Worm (Caenorhabditis elegans): ENCODE data around the gene dct-11.

dct-11 gene

DNA sequence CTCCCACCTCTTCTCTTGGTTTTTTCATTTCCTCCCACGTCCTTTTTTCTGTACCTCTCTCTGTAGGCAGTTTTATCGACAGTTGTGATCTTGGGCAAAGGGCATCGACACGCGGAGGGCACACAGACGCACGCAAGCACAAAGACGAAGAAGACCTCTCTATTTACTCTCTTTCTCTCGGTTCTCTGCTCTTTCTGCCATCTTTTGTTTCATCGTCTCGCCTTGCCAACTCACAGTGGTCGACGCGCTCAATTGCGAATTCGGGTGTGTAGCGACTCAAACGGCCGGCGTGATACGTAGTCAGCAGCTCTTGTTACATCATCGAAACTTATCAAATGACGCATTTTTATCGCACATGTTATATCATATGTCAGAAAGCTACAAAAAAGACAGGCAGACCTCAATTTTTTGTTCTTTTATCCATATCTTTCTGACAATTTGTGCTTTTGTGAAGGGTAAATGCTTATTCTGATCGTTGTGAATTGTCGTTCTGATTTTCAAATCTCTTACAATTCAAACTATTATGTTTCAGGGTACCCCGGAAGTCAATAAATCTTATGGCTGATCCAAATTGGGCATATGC, 1.6 kb upstream of the dct-11 start, which contains the start of gene puf-9 (continued):
- TF ChIP-seq mep-1 (tag; optimal IDR thresholded peaks at IDR 0.05) = peak; percentile 99
- TF ChIP-seq aha-1 (tag) = peak; percentile 100
- TF ChIP-seq nhr-77 (tag; optimal IDR thresholded peaks at IDR 0.05) = peak; percentile 99
- peak; percentile 46; the same call in 1 of the 2 replicates for TF ChIP-seq ceh-44 (GFP tag; IDR thresholded peaks at IDR 0.05)
- peak; percentile 1 for TF ChIP-seq ceh-28 (tag; optimal IDR thresholded peaks at IDR 0.05)
- peak; percentile 75 to 96 for TF ChIP-seq hif-1 (tag; optimal IDR thresholded peaks at IDR 0.05)

DNA sequence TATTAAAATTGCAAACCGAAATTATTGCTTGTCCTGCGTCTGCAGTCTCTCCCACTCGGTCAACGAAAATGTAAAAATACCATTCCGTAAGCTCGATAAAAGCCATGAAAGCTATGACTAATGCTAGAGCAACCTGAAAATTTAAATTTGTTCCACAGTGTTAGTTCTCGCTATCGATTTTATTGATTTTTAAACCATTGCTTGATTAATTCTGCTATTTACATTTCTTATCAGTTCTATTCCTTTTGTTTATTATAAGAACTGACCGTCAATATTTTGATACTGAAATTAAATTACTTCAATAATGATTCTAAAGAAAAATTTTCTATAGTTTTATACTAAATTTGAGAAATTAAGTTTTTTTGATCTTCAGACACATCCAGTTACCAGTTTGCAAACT, 435 bp downstream of the dct-11 start:
- no peak for TF ChIP-seq mes-2 (tag; optimal IDR thresholded peaks at IDR 0.05; ENCODE audit: poor library complexity, severe bottlenecking)
- peak in 1 of 2 experiments; percentile 15 for TF ChIP-seq unc-62 (GFP tag; optimal IDR thresholded peaks at IDR 0.05 in 1 of 2)
- no peak for TF ChIP-seq unc-62 (tag; optimal IDR thresholded peaks at IDR 0.05)
- TF ChIP-seq ceh-28 (tag; optimal IDR thresholded peaks at IDR 0.05) = peak; percentile 56
- no peak for TF ChIP-seq daf-16 (GFP tag; optimal IDR thresholded peaks at IDR 0.05)
- peak; percentile 81 for TF ChIP-seq daf-16 (tag; optimal IDR thresholded peaks at IDR 0.05)
- no peak for TF ChIP-seq mep-1 (tag; optimal IDR thresholded peaks at IDR 0.05)
- TF ChIP-seq snpc-1.2 (GFP tag; IDR thresholded peaks at IDR 0.05) = no peak
- no peak for TF ChIP-seq gei-8 (GFP tag; optimal IDR thresholded peaks at IDR 0.05)

DNA sequence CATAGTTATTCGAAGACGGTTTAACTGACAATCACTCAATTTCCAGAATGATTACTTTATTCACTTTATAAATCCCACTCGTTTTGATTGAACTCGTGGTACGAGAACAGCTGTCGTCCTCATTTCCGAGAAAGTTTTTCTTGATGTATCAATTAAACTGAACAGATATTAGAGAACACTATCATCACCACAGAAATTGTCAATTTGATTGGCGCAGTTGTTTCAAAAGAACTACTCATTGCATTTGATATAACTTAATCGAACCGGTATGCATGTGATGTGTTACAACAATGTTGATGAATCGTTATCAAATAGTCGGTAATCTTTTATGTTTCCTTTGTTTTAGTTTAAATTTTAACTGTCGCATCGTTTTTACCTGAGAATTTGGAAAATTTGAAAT, 2.5 kb downstream of the dct-11 start:
- TF ChIP-seq hlh-11 (tag; optimal IDR thresholded peaks at IDR 0.05) (peak; percentile 67), arid-1 (GFP tag; conservative IDR thresholded peaks at IDR 0.05) (no peak), pha-4 (GFP tag; IDR thresholded peaks at IDR 0.05) (no peak), pha-4 (tag; optimal IDR thresholded peaks at IDR 0.05) (no peak), egl-27 (tag; optimal IDR thresholded peaks at IDR 0.05) (no peak), madf-5 (GFP tag; IDR thresholded peaks at IDR 0.05) (no peak), T20F7.1 (GFP tag; optimal IDR thresholded peaks at IDR 0.05) (no peak), fos-1 (tag; optimal IDR thresholded peaks at IDR 0.05) (no peak), hlh-30 (tag; optimal IDR thresholded peaks at IDR 0.05; ENCODE audit: insufficient read depth) (peak; percentile 61), mxl-2 (GFP tag; conservative IDR thresholded peaks at IDR 0.05) (no peak), nhr-41 (GFP tag; IDR thresholded peaks at IDR 0.05) (no peak), gei-8 (GFP tag; optimal IDR thresholded peaks at IDR 0.05) (no peak), nhr-102 (tag; optimal IDR thresholded peaks at IDR 0.05) (no peak), lin-15B (tag; optimal IDR thresholded peaks at IDR 0.05) (no peak), snpc-1.2 (GFP tag; IDR thresholded peaks at IDR 0.05) (no peak), nhr-28 (tag; optimal IDR thresholded peaks at IDR 0.05) (peak; percentile 51), duxl-1 (tag; optimal IDR thresholded peaks at IDR 0.05; ENCODE audit: poor library complexity) (no peak), unc-62 (GFP tag; optimal IDR thresholded peaks at IDR 0.05 in 1 of 2) (peak in 1 of 2 experiments; percentile 97), unc-62 (tag; optimal IDR thresholded peaks at IDR 0.05) (no peak), lin-1 (GFP tag; IDR thresholded peaks at IDR 0.05) (no peak), mdl-1 (tag; optimal IDR thresholded peaks at IDR 0.05) (peak in 1 of 2 experiments; percentile 12), tag-97 (GFP tag; IDR thresholded peaks at IDR 0.05) (no peak), skn-1 (tag; optimal IDR thresholded peaks at IDR 0.05) (no peak), nhr-25 (tag; optimal IDR thresholded peaks at IDR 0.05; ENCODE audit: borderline replicate concordance, insufficient read depth) (no peak), madf-9 (GFP tag; conservative IDR thresholded peaks at IDR 0.05) (no peak), egl-43 (GFP tag; IDR thresholded peaks at IDR 0.05) (no peak), daf-8 (GFP tag; IDR thresholded peaks at IDR 0.05) (no peak), lir-3 (tag; optimal IDR thresholded peaks at IDR 0.05) (no peak), spr-1 (tag; optimal IDR thresholded peaks at IDR 0.05) (no peak), ceh-20 (GFP tag; IDR thresholded peaks at IDR 0.05) (no peak), aha-1 (tag) (peak; percentile 60), fkh-10 (GFP tag; optimal IDR thresholded peaks at IDR 0.05) (no peak), dmd-9 (GFP tag; IDR thresholded peaks at IDR 0.05) (no peak), zfp-3 (GFP tag; conservative IDR thresholded peaks at IDR 0.05) (no peak), ztf-11 (tag; optimal IDR thresholded peaks at IDR 0.05) (no peak), mdt-29 (GFP tag; IDR thresholded peaks at IDR 0.05) (no peak), lsy-2 (tag; optimal IDR thresholded peaks at IDR 0.05) (peak in 1 of 2 experiments; percentile 50), F37D6.2 (tag; optimal IDR thresholded peaks at IDR 0.05) (no peak)

Data from whole organism, L4 larva.